Worm (Caenorhabditis elegans) whole organism, L3 larva: ENCODE data around the gene atrn-1.
A peak's percentile ranks its signal among the peaks of the same experiment; 100 is the strongest.

ENCODE experiments used
- R02D3.7 ChIP-seq: fragments of 150-350 bp; optimal IDR thresholded peaks from 2 replicates; lab custom pipeline; 2014; ENCODE audit warnings: missing biosample characterization, missing genetic modification characterization
- ZK546.5 ChIP-seq: sonication (generic microtip); optimal IDR thresholded peaks from 2 replicates; lab custom pipeline; 2017; ENCODE audit warnings: missing biosample characterization, missing genetic modification characterization
- aly-2 ChIP-seq: fragments of 150-350 bp; optimal IDR thresholded peaks from 2 replicates; lab custom pipeline; 2014; ENCODE audit warnings: missing biosample characterization, missing genetic modification characterization
- ama-1 ChIP-seq: fragments of 150-350 bp; optimal IDR thresholded peaks from 2 replicates; lab custom pipeline; 2018
- ceh-16 ChIP-seq: sonication (generic microtip); optimal IDR thresholded peaks from 2 replicates; lab custom pipeline; 2017; ENCODE audit warnings: missing biosample characterization, missing genetic modification characterization
- ceh-28 ChIP-seq: fragments of 150-350 bp; optimal IDR thresholded peaks from 2 replicates; lab custom pipeline; 2014; ENCODE audit warnings: missing biosample characterization, missing genetic modification reagents, missing genetic modification characterization
- ceh-82 ChIP-seq: fragments of 150-350 bp; optimal IDR thresholded peaks from 2 replicates; lab custom pipeline; 2014; ENCODE audit warnings: missing biosample characterization, missing genetic modification characterization
- daf-12 ChIP-seq: fragments of 150-350 bp; optimal IDR thresholded peaks from 2 replicates; lab custom pipeline; 2014; ENCODE audit warnings: missing biosample characterization, missing genetic modification reagents, missing genetic modification characterization
- egl-27 ChIP-seq: sonication (generic microtip); optimal IDR thresholded peaks from 4 replicates; lab custom pipeline; 2017; ENCODE audit warnings: missing biosample characterization, missing genetic modification reagents, missing genetic modification characterization
- egl-5 ChIP-seq: fragments of 150-350 bp; optimal IDR thresholded peaks from 2 replicates; lab custom pipeline; 2017; ENCODE audit warnings: missing biosample characterization, missing genetic modification reagents, missing genetic modification characterization, inconsistent platforms
- elt-1 ChIP-seq: fragments of 150-350 bp; optimal IDR thresholded peaks from 2 replicates; lab custom pipeline; 2014; ENCODE audit warnings: missing biosample characterization, missing genetic modification characterization
- elt-2 ChIP-seq: sonication (generic microtip); optimal IDR thresholded peaks from 2 replicates; lab custom pipeline; 2016; ENCODE audit warnings: missing genetic modification reagents, mild to moderate bottlenecking, missing genetic modification characterization, missing compliant biosample characterization
- elt-3 ChIP-seq, 3 experiments: fragments of 150-350 bp in 1 of 3; sonication (generic microtip) in 2 of 3; optimal IDR thresholded peaks; 2 replicates in 2 of 3; 4 replicates in 1 of 3; lab custom pipeline; 2014 to 2017; ENCODE audit warnings: missing biosample characterization in 3 of 3, missing genetic modification characterization in 3 of 3
- fkh-10 ChIP-seq: sonication (generic microtip); optimal IDR thresholded peaks from 2 replicates; lab custom pipeline; 2017; ENCODE audit warnings: missing biosample characterization, missing genetic modification reagents, missing genetic modification characterization
- fkh-2 ChIP-seq: fragments of 150-350 bp; optimal IDR thresholded peaks from 2 replicates; lab custom pipeline; 2014; ENCODE audit warnings: missing biosample characterization, missing genetic modification reagents, missing genetic modification characterization
- fos-1 ChIP-seq: fragments of 150-350 bp; optimal IDR thresholded peaks from 2 replicates; lab custom pipeline; 2014; ENCODE audit warnings: missing biosample characterization, missing genetic modification characterization
- hmg-11 ChIP-seq: sonication (generic microtip); optimal IDR thresholded peaks from 2 replicates; lab custom pipeline; 2016; ENCODE audit warnings: missing genetic modification characterization, missing compliant biosample characterization
- jun-1 ChIP-seq: fragments of 150-350 bp; optimal IDR thresholded peaks from 2 replicates; lab custom pipeline; 2014; ENCODE audit warnings: missing biosample characterization, missing genetic modification reagents, missing genetic modification characterization
- lin-15B ChIP-seq: fragments of 150-350 bp; optimal IDR thresholded peaks from 2 replicates; lab custom pipeline; 2014; ENCODE audit warnings: missing biosample characterization, missing genetic modification characterization
- lin-39 ChIP-seq: fragments of 150-350 bp; optimal IDR thresholded peaks from 2 replicates; lab custom pipeline; 2018; ENCODE audit warnings: missing biosample characterization, missing genetic modification reagents, missing genetic modification characterization
- lsy-12 ChIP-seq: sonication (generic microtip); optimal IDR thresholded peaks from 2 replicates; lab custom pipeline; 2016; ENCODE audit warnings: mild to moderate bottlenecking, missing genetic modification characterization, missing compliant biosample characterization
- mdl-1 ChIP-seq: fragments of 150-350 bp; optimal IDR thresholded peaks from 2 replicates; lab custom pipeline; 2014; ENCODE audit warnings: missing biosample characterization, missing genetic modification characterization
- mml-1 ChIP-seq: fragments of 150-350 bp; sonication (generic microtip); optimal IDR thresholded peaks from 3 replicates; lab custom pipeline; 2014; ENCODE audit warnings: missing biosample characterization, missing genetic modification characterization
- nfya-1 ChIP-seq: sonication (generic microtip); optimal IDR thresholded peaks from 2 replicates; lab custom pipeline; 2017; ENCODE audit warnings: missing genetic modification characterization, mild to moderate bottlenecking, missing compliant biosample characterization, antibody characterized with exemption, moderate library complexity; ENCODE audit not compliant: insufficient read depth
- nhr-11 ChIP-seq: fragments of 150-350 bp; optimal IDR thresholded peaks from 2 replicates; lab custom pipeline; 2014; ENCODE audit warnings: missing biosample characterization, missing genetic modification characterization
- nhr-12 ChIP-seq: fragments of 150-350 bp; optimal IDR thresholded peaks from 2 replicates; lab custom pipeline; 2014; ENCODE audit warnings: missing biosample characterization, missing genetic modification characterization
- nhr-23 ChIP-seq: fragments of 150-350 bp; optimal IDR thresholded peaks from 2 replicates; lab custom pipeline; 2014; ENCODE audit warnings: missing biosample characterization, missing genetic modification reagents, missing genetic modification characterization
- nhr-237 ChIP-seq: fragments of 150-350 bp; optimal IDR thresholded peaks from 2 replicates; lab custom pipeline; 2014; ENCODE audit warnings: missing biosample characterization, missing genetic modification characterization
- nhr-25 ChIP-seq: sonication (generic microtip); optimal IDR thresholded peaks from 2 replicates; lab custom pipeline; 2017; ENCODE audit warnings: missing biosample characterization, missing genetic modification characterization
- nhr-28 ChIP-seq: fragments of 150-350 bp; optimal IDR thresholded peaks from 2 replicates; lab custom pipeline; 2014; ENCODE audit warnings: missing biosample characterization, missing genetic modification characterization
- nhr-43 ChIP-seq: sonication (generic microtip); optimal IDR thresholded peaks from 2 replicates; lab custom pipeline; 2016; ENCODE audit warnings: mild to moderate bottlenecking, missing genetic modification characterization, missing compliant biosample characterization; ENCODE audit not compliant: poor library complexity, severe bottlenecking
- nhr-67 ChIP-seq: fragments of 150-350 bp; optimal IDR thresholded peaks from 2 replicates; lab custom pipeline; 2014; ENCODE audit warnings: missing biosample characterization, missing genetic modification characterization
- nhr-76 ChIP-seq: fragments of 150-350 bp; sonication (generic microtip); optimal IDR thresholded peaks from 5 replicates; lab custom pipeline; 2014; ENCODE audit warnings: missing biosample characterization, missing genetic modification characterization
- nhr-77 ChIP-seq: fragments of 150-350 bp; optimal IDR thresholded peaks from 2 replicates; lab custom pipeline; 2014; ENCODE audit warnings: missing biosample characterization, missing genetic modification characterization
- pha-4 ChIP-seq: fragments of 150-350 bp; optimal IDR thresholded peaks from 2 replicates; lab custom pipeline; 2014; ENCODE audit warnings: missing biosample characterization, missing genetic modification reagents, missing genetic modification characterization
- pqm-1 ChIP-seq: fragments of 150-350 bp; optimal IDR thresholded peaks from 2 replicates; lab custom pipeline; 2017; ENCODE audit warnings: missing biosample characterization, missing genetic modification characterization, inconsistent platforms
- sea-2 ChIP-seq: fragments of 150-350 bp; sonication (generic microtip); optimal IDR thresholded peaks from 4 replicates; lab custom pipeline; 2014; ENCODE audit warnings: missing biosample characterization, missing genetic modification reagents, missing genetic modification characterization
- snpc-4 ChIP-seq: fragments of 150-350 bp; optimal IDR thresholded peaks from 2 replicates; lab custom pipeline; 2014; ENCODE audit warnings: missing biosample characterization, missing genetic modification characterization
- tbx-2 ChIP-seq: sonication (generic microtip); optimal IDR thresholded peaks from 2 replicates; lab custom pipeline; 2016; ENCODE audit warnings: mild to moderate bottlenecking, missing genetic modification characterization, missing compliant biosample characterization
- unc-39 ChIP-seq: sonication (generic microtip); optimal IDR thresholded peaks from 4 replicates; lab custom pipeline; 2017; ENCODE audit warnings: missing biosample characterization, missing genetic modification characterization
- unc-62 ChIP-seq: fragments of 150-350 bp; sonication (generic microtip); optimal IDR thresholded peaks from 4 replicates; lab custom pipeline; 2014; ENCODE audit warnings: missing biosample characterization, missing genetic modification reagents, missing genetic modification characterization
- zag-1 ChIP-seq: fragments of 150-350 bp; optimal IDR thresholded peaks from 2 replicates; lab custom pipeline; 2014; ENCODE audit warnings: missing biosample characterization, missing genetic modification characterization
- ztf-11 ChIP-seq: fragments of 150-350 bp; optimal IDR thresholded peaks from 2 replicates; lab custom pipeline; 2014; ENCODE audit warnings: missing biosample characterization, missing genetic modification characterization
- ztf-4 ChIP-seq: fragments of 150-350 bp; optimal IDR thresholded peaks from 2 replicates; lab custom pipeline; 2014; ENCODE audit warnings: missing biosample characterization, missing genetic modification characterization

Gene atrn-1

ce11 chrX:14704933-14705332 lies 6.4 kb upstream of the atrn-1 start:
- TF ChIP-seq nhr-43 (tag; lab: Kevin White, UChicago) (no peak), egl-27 (no peak), unc-39 (tag; lab: Kevin White, UChicago) (no peak), fos-1 (tag; lab: Kevin White, UChicago) (no peak), nhr-23 (tag; lab: Kevin White, UChicago) (no peak), ceh-16 (tag; lab: Kevin White, UChicago) (no peak), ztf-11 (tag; lab: Kevin White, UChicago) (no peak), ceh-82 (no peak), tbx-2 (no peak), nhr-237 (no peak), elt-1 (tag; lab: Kevin White, UChicago) (no peak), aly-2 (tag; lab: Kevin White, UChicago) (no peak), mml-1 (no peak), nhr-12 (no peak), ama-1 (lab: Kevin White, UChicago) (no peak), mdl-1 (tag; lab: Kevin White, UChicago) (no peak), nhr-77 (tag; lab: Kevin White, UChicago) (no peak), lsy-12 (tag; lab: Kevin White, UChicago) (no peak)

ce11 chrX:14706698-14707285 lies 4.6 kb upstream of the atrn-1 start, which contains the start of gene tmem-184:
Gene tmem-184 (minus strand): TSS chrX:14706861.
- TF ChIP-seq egl-5 (no peak), mml-1 (no peak), nhr-11 (tag; lab: Kevin White, UChicago) (no peak), nhr-25 (tag; lab: Kevin White, UChicago) (peak; percentile 20), ceh-28 (peak; percentile 62), elt-3 (tag; optimal IDR thresholded peaks at IDR 0.05; lab: Kevin White, UChicago) (peak in 1 of 3 experiments; percentile 21), snpc-4 (no peak), sea-2 (no peak), nhr-23 (tag; lab: Kevin White, UChicago) (peak; percentile 21), nfya-1 (tag; lab: Kevin White, UChicago) (peak; percentile 43), mdl-1 (tag; lab: Kevin White, UChicago) (no peak), fkh-10 (GFP tag; lab: Kevin White, UChicago) (no peak), nhr-76 (tag; lab: Kevin White, UChicago) (no peak), daf-12 (tag; lab: Kevin White, UChicago) (no peak), lin-15B (tag; lab: Kevin White, UChicago) (no peak), jun-1 (tag; lab: Kevin White, UChicago) (no peak), lin-39 (tag; lab: Kevin White, UChicago) (no peak), fkh-2 (no peak), zag-1 (tag; lab: Kevin White, UChicago) (no peak), egl-27 (no peak), tbx-2 (no peak), aly-2 (tag; lab: Kevin White, UChicago) (no peak), nhr-12 (no peak), R02D3.7 (tag; lab: Kevin White, UChicago) (no peak), hmg-11 (tag; lab: Kevin White, UChicago) (peak; percentile 27), ztf-4 (no peak), nhr-28 (tag; lab: Kevin White, UChicago) (no peak), pqm-1 (tag; lab: Kevin White, UChicago) (peak; percentile 68), ZK546.5 (tag; lab: Kevin White, UChicago) (no peak), ceh-82 (no peak), elt-2 (peak; percentile 82), unc-62 (GFP tag; lab: Kevin White, UChicago) (no peak), nhr-67 (tag; lab: Kevin White, UChicago) (no peak), fos-1 (tag; lab: Kevin White, UChicago) (no peak), pha-4 (tag; lab: Kevin White, UChicago) (peak; percentile 52), elt-1 (tag; lab: Kevin White, UChicago) (no peak), nhr-43 (tag; lab: Kevin White, UChicago) (peak; percentile 26)
